Fruit fly (Drosophila melanogaster) whole organism, larva: ENCODE measurements around the gene Arf4.

ENCODE experiments used
- noc ChIP-seq: fragments of 200-800 bp; sonication (Bioruptor generic); optimal IDR thresholded peaks from 3 replicates; lab custom pipeline; 2019; ENCODE audit warnings: missing biosample characterization, mild to moderate bottlenecking, missing genetic modification characterization, moderate library complexity

Gene Arf4

dm6 chr4:1144715-1145114 is 20.7 kb downstream of the Arf4 start:
- no peak for TF ChIP-seq noc (tag; lab: Kevin White, UChicago)

dm6 chr4:1146456-1146855 is 22.5 kb downstream of the Arf4 start:
- no peak for TF ChIP-seq noc (tag; lab: Kevin White, UChicago)

dm6 chr4:1147166-1147565 is 23.2 kb downstream of the Arf4 start, which contains the start of gene Kif3C:
Kif3C (plus strand) TSS chr4:1147466.
- TF ChIP-seq noc (tag; lab: Kevin White, UChicago) = no peak

- no peak for TF ChIP-seq noc (tag; lab: Kevin White, UChicago)
Measured at dm6 chr4:1147966-1148541, 24.1 kb downstream of the Arf4 start.

- TF ChIP-seq noc (tag; lab: Kevin White, UChicago) = no peak
Measured at dm6 chr4:1156278-1156677, 32.3 kb downstream of the Arf4 start.

- TF ChIP-seq noc (tag; lab: Kevin White, UChicago) = no peak
Measured at dm6 chr4:1162058-1162457, 38.1 kb downstream of the Arf4 start, which contains the start of gene CG32017. CG32017 (minus strand) TSS chr4:1162158.
